Fruit fly (Drosophila melanogaster) whole organism, prepupa: ENCODE measurements around the gene CG6083.
"Not testable (repeated sequence)": the region's sequence is repeated elsewhere in the genome, so short reads cannot be mapped to it uniquely, and the experiment has no call there.

Source experiments
- Blimp-1 ChIP-seq: fragments of 200-800 bp; sonication (Bioruptor generic); optimal IDR thresholded peaks from 3 replicates; lab custom pipeline; 2017; ENCODE audit warnings: missing biosample characterization, missing genetic modification characterization, mild to moderate bottlenecking, moderate library complexity, missing genetic modification reagents
- CG10669 ChIP-seq: fragments of 200-800 bp; sonication (Bioruptor generic); optimal IDR thresholded peaks from 3 replicates; lab custom pipeline; 2018; ENCODE audit warnings: missing biosample characterization, mild to moderate bottlenecking, missing genetic modification characterization, moderate library complexity
- CG11294 ChIP-seq: fragments of 200-800 bp; sonication (Bioruptor generic); IDR thresholded peaks from 2 replicates; pipeline ENCODE4 v1.3.6; 2022; ENCODE audit warnings: missing biosample characterization, missing genetic modification characterization
- CG16779 ChIP-seq: fragments of 200-800 bp; sonication (Bioruptor generic); optimal IDR thresholded peaks from 3 replicates; lab custom pipeline; 2017; ENCODE audit warnings: missing biosample characterization, mild to moderate bottlenecking, missing genetic modification characterization
- CG32006 ChIP-seq: fragments of 200-800 bp; sonication (Bioruptor generic); optimal IDR thresholded peaks from 3 replicates; lab custom pipeline; 2017; ENCODE audit warnings: missing biosample characterization, mild to moderate bottlenecking, missing genetic modification characterization
- CG34406 ChIP-seq: fragments of 200-800 bp; sonication (Bioruptor generic); optimal IDR thresholded peaks from 3 replicates; lab custom pipeline; 2016; ENCODE audit warnings: missing biosample characterization, missing genetic modification characterization
- CG6163 ChIP-seq: fragments of 200-800 bp; sonication (Bioruptor generic); IDR thresholded peaks from 3 replicates; pipeline ENCODE4 v1.3.6; 2022; ENCODE audit warnings: missing biosample characterization, missing genetic modification characterization
- CG6792 ChIP-seq: fragments of 200-800 bp; sonication (Bioruptor generic); optimal IDR thresholded peaks from 3 replicates; lab custom pipeline; 2016; ENCODE audit warnings: missing biosample characterization, missing genetic modification characterization
- CG6854 ChIP-seq: fragments of 200-800 bp; sonication (Bioruptor generic); optimal IDR thresholded peaks from 2 replicates; lab custom pipeline; 2017; ENCODE audit warnings: missing biosample characterization, mild to moderate bottlenecking, missing genetic modification characterization
- CG7368 ChIP-seq: fragments of 200-800 bp; sonication (Bioruptor generic); optimal IDR thresholded peaks from 3 replicates; lab custom pipeline; 2016; ENCODE audit warnings: missing biosample characterization, missing genetic modification characterization
- CG8632 ChIP-seq: fragments of 200-800 bp; sonication (Bioruptor generic); optimal IDR thresholded peaks from 3 replicates; lab custom pipeline; 2016; ENCODE audit warnings: missing biosample characterization, missing genetic modification characterization
- CG9139 ChIP-seq: fragments of 200-800 bp; sonication (Bioruptor generic); optimal IDR thresholded peaks from 3 replicates; lab custom pipeline; 2017; ENCODE audit warnings: missing biosample characterization, mild to moderate bottlenecking, missing genetic modification characterization
- Eip93F ChIP-seq: fragments of 200-800 bp; sonication (Bioruptor generic); optimal IDR thresholded peaks from 2 replicates; lab custom pipeline; 2016; ENCODE audit warnings: missing biosample characterization, mild to moderate bottlenecking, missing genetic modification characterization
- Ets96B ChIP-seq: fragments of 200-800 bp; optimal IDR thresholded peaks from 2 replicates; lab custom pipeline; 2019; ENCODE audit warnings: missing biosample characterization, mild to moderate bottlenecking, missing genetic modification characterization, moderate library complexity
- Hr38 ChIP-seq: sonication (Bioruptor generic); optimal IDR thresholded peaks from 2 replicates; lab custom pipeline; 2016; ENCODE audit warnings: missing biosample characterization, missing genetic modification characterization
- Hr39 ChIP-seq: fragments of 200-800 bp; sonication (Bioruptor generic); optimal IDR thresholded peaks from 2 replicates; lab custom pipeline; 2016; ENCODE audit warnings: missing biosample characterization, missing genetic modification characterization
- Hr4 ChIP-seq: fragments of 200-800 bp; sonication (Bioruptor generic); optimal IDR thresholded peaks from 3 replicates; lab custom pipeline; 2016; ENCODE audit warnings: missing biosample characterization, missing genetic modification characterization
- Lpt ChIP-seq: fragments of 200-800 bp; sonication (Bioruptor generic); optimal IDR thresholded peaks from 3 replicates; lab custom pipeline; 2016; ENCODE audit warnings: missing biosample characterization, missing genetic modification characterization
- Met ChIP-seq: fragments of 200-800 bp; sonication (Bioruptor generic); optimal IDR thresholded peaks from 3 replicates; lab custom pipeline; 2016; ENCODE audit warnings: missing biosample characterization, missing genetic modification characterization
- Smox ChIP-seq: fragments of 200-800 bp; sonication (Bioruptor generic); optimal IDR thresholded peaks from 3 replicates; lab custom pipeline; 2016; ENCODE audit warnings: missing biosample characterization, missing genetic modification characterization
- Sox102F ChIP-seq: fragments of 200-800 bp; sonication (Bioruptor generic); optimal IDR thresholded peaks from 2 replicates; lab custom pipeline; 2016; ENCODE audit warnings: missing biosample characterization, mild to moderate bottlenecking, missing genetic modification characterization
- achi ChIP-seq: fragments of 200-800 bp; sonication (Bioruptor generic); optimal IDR thresholded peaks from 3 replicates; lab custom pipeline; 2016; ENCODE audit warnings: missing biosample characterization, missing genetic modification characterization
- acj6 ChIP-seq: fragments of 200-800 bp; sonication (Bioruptor generic); optimal IDR thresholded peaks from 3 replicates; lab custom pipeline; 2016; ENCODE audit warnings: missing biosample characterization, missing genetic modification characterization
- cyc ChIP-seq: fragments of 200-800 bp; sonication (Bioruptor generic); optimal IDR thresholded peaks from 3 replicates; lab custom pipeline; 2016; ENCODE audit warnings: missing biosample characterization, missing genetic modification characterization
- dac ChIP-seq: fragments of 200-800 bp; sonication (Bioruptor generic); optimal IDR thresholded peaks from 2 replicates; lab custom pipeline; 2017; ENCODE audit warnings: missing biosample characterization, mild to moderate bottlenecking, missing genetic modification characterization
- esn ChIP-seq: fragments of 200-800 bp; sonication (Bioruptor generic); optimal IDR thresholded peaks from 2 replicates; lab custom pipeline; 2016; ENCODE audit warnings: missing biosample characterization, mild to moderate bottlenecking, missing genetic modification characterization, moderate library complexity
- fd85E ChIP-seq: fragments of 200-800 bp; sonication (Bioruptor generic); optimal IDR thresholded peaks from 3 replicates; lab custom pipeline; 2016; ENCODE audit warnings: missing biosample characterization, missing genetic modification characterization
- fkh ChIP-seq: fragments of 200-800 bp; sonication (Bioruptor generic); optimal IDR thresholded peaks from 3 replicates; lab custom pipeline; 2017; ENCODE audit warnings: missing biosample characterization, mild to moderate bottlenecking, missing genetic modification characterization, moderate library complexity
- net ChIP-seq: fragments of 200-800 bp; sonication (Bioruptor generic); optimal IDR thresholded peaks from 3 replicates; lab custom pipeline; 2016; ENCODE audit warnings: missing biosample characterization, missing genetic modification characterization
- spab ChIP-seq: fragments of 200-800 bp; sonication (Bioruptor generic); optimal IDR thresholded peaks from 2 replicates; lab custom pipeline; 2017; ENCODE audit warnings: missing biosample characterization, mild to moderate bottlenecking, missing genetic modification characterization, missing genetic modification reagents
- topi ChIP-seq: fragments of 200-800 bp; sonication (Bioruptor generic); optimal IDR thresholded peaks from 3 replicates; lab custom pipeline; 2016; ENCODE audit warnings: missing biosample characterization, missing genetic modification characterization

The CG6083 gene

DNA sequence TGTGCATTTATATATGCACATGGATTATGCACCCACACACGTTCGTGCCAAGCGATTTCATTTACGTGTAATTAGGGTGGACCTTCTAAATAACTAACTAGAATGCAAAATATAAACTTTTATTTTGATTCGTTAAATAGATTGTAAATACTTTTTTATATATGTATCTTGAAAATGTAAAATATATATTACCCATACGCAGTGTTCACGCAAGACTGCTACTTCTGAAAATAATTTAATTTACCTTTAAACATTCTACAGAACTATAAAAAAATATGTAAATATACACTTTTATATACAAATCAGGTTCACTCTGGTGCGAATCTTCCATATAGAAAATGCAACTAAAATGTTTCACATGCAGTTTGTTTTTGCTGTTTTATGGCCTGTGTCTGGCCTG lies 32.1 kb downstream of the CG6083 start (continued):
- TF ChIP-seq CG6854 (GFP tag; lab: Kevin White, UChicago) (no peak), CG8632 (peak; percentile 23), net (GFP tag; lab: Kevin White, UChicago) (peak; percentile 9), dac (GFP tag; lab: Kevin White, UChicago) (no peak), Blimp-1 (GFP tag; lab: Kevin White, UChicago) (no peak), acj6 (GFP tag; lab: Kevin White, UChicago) (peak; percentile 21), topi (GFP tag; lab: Kevin White, UChicago) (no peak), Met (no peak), Eip93F (no peak), esn (GFP tag; lab: Kevin White, UChicago) (peak; percentile 17), CG10669 (GFP tag; lab: Kevin White, UChicago) (peak; percentile 26), CG6792 (GFP tag; lab: Kevin White, UChicago) (no peak), CG11294 (no peak), fd85E (no peak), achi (peak; percentile 42), CG34406 (GFP tag; lab: Kevin White, UChicago) (peak; percentile 22), CG9139 (GFP tag; lab: Kevin White, UChicago) (no peak), Hr4 (GFP tag; lab: Kevin White, UChicago) (peak; percentile 42), Ets96B (tag; lab: Kevin White, UChicago) (peak; percentile 60), Lpt (peak; percentile 11), Hr38 (no peak)

DNA sequence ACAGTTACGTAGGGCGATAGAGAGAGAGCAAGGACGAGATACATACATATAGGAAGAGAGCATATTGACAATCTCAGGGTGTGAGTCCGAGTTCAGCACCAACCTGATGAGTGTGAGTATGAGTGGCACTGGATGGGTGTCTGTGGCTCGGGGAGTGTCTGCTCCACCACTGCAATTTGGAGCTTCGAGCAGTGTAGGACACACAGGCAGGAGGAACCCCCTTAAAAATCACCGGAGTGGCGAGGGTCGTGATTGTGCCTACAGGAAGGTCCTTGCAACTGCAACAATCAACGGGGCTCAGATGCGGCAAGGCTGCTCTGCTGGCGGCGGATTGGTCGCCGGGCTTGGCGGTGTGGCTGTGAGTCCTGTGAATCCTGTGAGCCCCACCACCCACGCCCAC lies 34.1 kb downstream of the CG6083 start:
- TF ChIP-seq Sox102F (GFP tag; lab: Kevin White, UChicago) (no peak), CG7368 (GFP tag; lab: Kevin White, UChicago) (peak; percentile 62), CG6163 (GFP tag; lab: Robert Waterston, UW) (0 out of 3 replicates have a peak, but pooled peaks have one; percentile 8)
- TF ChIP-seq, all 60 proteins: peak for 2

- TF ChIP-seq CG9139 (GFP tag; lab: Kevin White, UChicago), result no peak
- no peak for TF ChIP-seq CG16779 (tag; lab: Kevin White, UChicago)
- TF ChIP-seq Smox (GFP tag; lab: Kevin White, UChicago), result no peak
- no peak for TF ChIP-seq CG32006 (GFP tag; lab: Kevin White, UChicago)
- no peak for TF ChIP-seq cyc (GFP tag; lab: Kevin White, UChicago)
- TF ChIP-seq Hr4 (GFP tag; lab: Kevin White, UChicago), result no peak
- no peak for TF ChIP-seq Lpt
- no peak for TF ChIP-seq CG10669 (GFP tag; lab: Kevin White, UChicago)
Observed at dm6 chr3L:11591131-11591530, 34.8 kb downstream of the CG6083 start, which contains the start of gene CG33268. Gene CG33268, minus strand, starts transcription at chr3L:11591231.

dm6 chr3L:11589395-11589794 lies 36.5 kb downstream of the CG6083 start, which contains the start of gene CG7377:
Gene CG7377, plus strand, starts transcription at chr3L:11589695.
- not testable (repeated sequence) for TF ChIP-seq Ets96B (tag; lab: Kevin White, UChicago); spab (GFP tag; lab: Kevin White, UChicago); Hr39 (GFP tag; lab: Kevin White, UChicago)

DNA sequence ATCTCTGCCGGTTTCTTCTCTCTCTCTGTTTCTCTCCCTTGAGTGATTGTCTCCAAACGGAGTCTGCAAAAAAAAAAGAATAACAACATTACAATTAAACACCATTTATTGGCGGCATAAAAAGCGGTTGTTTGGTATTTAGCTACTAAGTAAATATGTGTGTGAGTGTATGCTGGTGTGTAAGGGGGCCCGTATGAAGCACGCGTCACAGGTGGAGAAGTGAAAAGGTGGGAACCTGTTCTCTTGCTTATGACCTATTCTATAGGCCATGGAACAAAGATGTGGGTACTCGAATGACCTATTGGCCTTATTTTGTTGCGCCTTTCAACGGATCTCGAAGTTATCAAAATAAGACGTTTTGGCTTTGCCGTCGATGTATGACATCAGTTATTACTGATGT lies 37.3 kb downstream of the CG6083 start:
- TF ChIP-seq CG34406 (GFP tag; lab: Kevin White, UChicago) (no peak), fkh (peak; percentile 47), CG6163 (GFP tag; lab: Robert Waterston, UW) (0 out of 3 replicates have a peak, but pooled peaks have one; percentile 42)
